Worm (Caenorhabditis elegans): ENCODE results near the gene tmc-1.

- TF ChIP-seq flt-1 (GFP tag; IDR thresholded peaks at IDR 0.05) (no peak), klf-2 (GFP tag; conservative IDR thresholded peaks at IDR 0.05) (no peak), ztf-29 (GFP tag; IDR thresholded peaks at IDR 0.05) (no peak), med-1 (GFP tag; optimal IDR thresholded peaks at IDR 0.05; ENCODE audit: insufficient read depth) (no peak), ztf-23 (GFP tag; IDR thresholded peaks at IDR 0.05) (no peak), tab-1 (GFP tag; IDR thresholded peaks at IDR 0.05) (no peak), T22C8.4 (GFP tag; IDR thresholded peaks at IDR 0.05) (no peak), ref-1 (GFP tag; conservative IDR thresholded peaks at IDR 0.05) (no peak)
Observed at ce11 chrX:1154648-1155047, 7.4 kb upstream of the tmc-1 start, which contains the start of gene R193.1.
